Fruit fly (Drosophila melanogaster) whole organism, embryonic: ENCODE measurements around the gene BtbVII.

ENCODE experiments used
- ATbp ChIP-seq: fragments of 200-800 bp; sonication (Bioruptor generic); optimal IDR thresholded peaks from 2 replicates; lab custom pipeline; 2017; ENCODE audit warnings: missing biosample characterization, mild to moderate bottlenecking, missing genetic modification characterization, missing genetic modification reagents
- Ada2b ChIP-seq: fragments of 200-800 bp; sonication (Bioruptor generic); IDR thresholded peaks from 2 replicates; pipeline ENCODE4 v1.3.6; 2022; ENCODE audit warnings: missing biosample characterization, missing genetic modification characterization
- Asciz ChIP-seq: fragments of 200-800 bp; sonication (Bioruptor generic); optimal IDR thresholded peaks from 2 replicates; lab custom pipeline; 2017; ENCODE audit warnings: missing biosample characterization, mild to moderate bottlenecking, missing genetic modification characterization, missing genetic modification reagents
- Bteb2 ChIP-seq: fragments of 200-800 bp; sonication (Bioruptor generic); optimal IDR thresholded peaks from 2 replicates; lab custom pipeline; 2016; ENCODE audit warnings: missing biosample characterization, missing genetic modification characterization
- CG10543 ChIP-seq: fragments of 200-800 bp; sonication (Bioruptor generic); optimal IDR thresholded peaks from 3 replicates; lab custom pipeline; 2017; ENCODE audit warnings: missing biosample characterization, mild to moderate bottlenecking, missing genetic modification characterization, moderate library complexity
- CG11398 ChIP-seq: fragments of 200-800 bp; sonication (Bioruptor generic); optimal IDR thresholded peaks from 2 replicates; lab custom pipeline; 2016; ENCODE audit warnings: missing biosample characterization, missing genetic modification characterization
- CG11456 ChIP-seq: fragments of 200-800 bp; sonication (Bioruptor generic); IDR thresholded peaks from 3 replicates; pipeline ENCODE4 v1.3.6; 2022; ENCODE audit warnings: missing biosample characterization, missing genetic modification characterization
- CG11504 ChIP-seq: fragments of 200-800 bp; sonication (Bioruptor generic); optimal IDR thresholded peaks from 3 replicates; lab custom pipeline; 2019; ENCODE audit warnings: missing biosample characterization, mild to moderate bottlenecking, missing genetic modification characterization, moderate library complexity
- CG11723 ChIP-seq: fragments of 200-800 bp; sonication (Bioruptor generic); optimal IDR thresholded peaks from 2 replicates; lab custom pipeline; 2017; ENCODE audit warnings: missing biosample characterization, mild to moderate bottlenecking, missing genetic modification characterization
- CG12155 ChIP-seq: fragments of 200-800 bp; sonication (Bioruptor generic); optimal IDR thresholded peaks from 3 replicates; lab custom pipeline; 2016; ENCODE audit warnings: missing biosample characterization, missing genetic modification characterization
- CG12236 ChIP-seq: fragments of 200-800 bp; sonication (Bioruptor generic); optimal IDR thresholded peaks from 2 replicates; lab custom pipeline; 2016; ENCODE audit warnings: missing biosample characterization, missing genetic modification characterization
- CG14014 ChIP-seq: fragments of 200-800 bp; sonication (Bioruptor generic); IDR thresholded peaks from 2 replicates; pipeline ENCODE4 v1.3.6; 2022; ENCODE audit warnings: missing biosample characterization, missing genetic modification characterization
- CG14050 ChIP-seq: fragments of 200-800 bp; sonication (Bioruptor generic); IDR thresholded peaks from 3 replicates; pipeline ENCODE4 v1.3.6; 2022; ENCODE audit warnings: missing biosample characterization, missing genetic modification characterization
- CG15601 ChIP-seq: fragments of 200-800 bp; sonication (Bioruptor generic); optimal IDR thresholded peaks from 3 replicates; lab custom pipeline; 2019; ENCODE audit warnings: missing biosample characterization, mild to moderate bottlenecking, missing genetic modification characterization, moderate library complexity
- CG2202 ChIP-seq: fragments of 200-800 bp; sonication (Bioruptor generic); optimal IDR thresholded peaks from 2 replicates; lab custom pipeline; 2018; ENCODE audit warnings: missing biosample characterization, mild to moderate bottlenecking, missing genetic modification characterization
- CG31388 ChIP-seq: fragments of 200-800 bp; sonication (Bioruptor generic); optimal IDR thresholded peaks from 2 replicates; lab custom pipeline; 2016; ENCODE audit warnings: missing biosample characterization, missing genetic modification characterization
- CG3847 ChIP-seq: fragments of 200-800 bp; sonication (Bioruptor generic); IDR thresholded peaks from 2 replicates; pipeline ENCODE4 v1.3.6; 2022; ENCODE audit warnings: missing biosample characterization, missing genetic modification characterization
- CG6813 ChIP-seq: fragments of 200-800 bp; sonication (Bioruptor generic); optimal IDR thresholded peaks from 2 replicates; lab custom pipeline; 2017; ENCODE audit warnings: missing biosample characterization, missing genetic modification characterization, mild to moderate bottlenecking, moderate library complexity, missing genetic modification reagents
- CG7271 ChIP-seq: fragments of 200-800 bp; sonication (Bioruptor generic); optimal IDR thresholded peaks from 2 replicates; lab custom pipeline; 2018; ENCODE audit warnings: missing biosample characterization, mild to moderate bottlenecking, missing genetic modification characterization, moderate library complexity
- CG7963 ChIP-seq: fragments of 200-800 bp; sonication (Bioruptor generic); IDR thresholded peaks from 3 replicates; pipeline ENCODE4 v1.3.6; 2022; ENCODE audit warnings: missing biosample characterization, missing genetic modification characterization; ENCODE audit not compliant: partially characterized antibody
- CG9437 ChIP-seq: fragments of 200-800 bp; sonication (Bioruptor generic); optimal IDR thresholded peaks from 2 replicates; lab custom pipeline; 2018; ENCODE audit warnings: missing biosample characterization, mild to moderate bottlenecking, missing genetic modification characterization
- Deaf1 ChIP-seq: fragments of 200-800 bp; optimal IDR thresholded peaks from 3 replicates; lab custom pipeline; 2019; ENCODE audit warnings: missing biosample characterization, mild to moderate bottlenecking, missing genetic modification characterization, moderate library complexity
- ERR ChIP-seq: fragments of 200-800 bp; sonication (Bioruptor generic); optimal IDR thresholded peaks from 2 replicates; lab custom pipeline; 2016; ENCODE audit warnings: missing biosample characterization, missing genetic modification characterization
- Eip74EF ChIP-seq, 2 experiments: fragments of 200-800 bp in 1 of 2; fragments of >200 bp in 1 of 2; sonication (Bioruptor generic) in 1 of 2; optimal IDR thresholded peaks; 2 replicates each; lab custom pipeline; 2017 to 2019; ENCODE audit warnings: missing biosample characterization in 2 of 2, missing genetic modification characterization in 2 of 2, mild to moderate bottlenecking in 1 of 2, moderate library complexity in 1 of 2
- GATAe ChIP-seq: fragments of 200-800 bp; sonication (Bioruptor generic); conservative IDR thresholded peaks from 2 replicates; pipeline ENCODE4 v1.3.6; 2022; ENCODE audit warnings: missing biosample characterization, missing genetic modification characterization
- Lpt ChIP-seq: fragments of >200 bp; optimal IDR thresholded peaks from 2 replicates; lab custom pipeline; 2018; ENCODE audit warnings: missing biosample characterization, missing genetic modification characterization
- NFAT ChIP-seq: fragments of 200-800 bp; sonication (Bioruptor generic); IDR thresholded peaks from 2 replicates; pipeline ENCODE4 v1.3.6; 2022; ENCODE audit warnings: missing biosample characterization, missing genetic modification characterization
- Nf-YB ChIP-seq: fragments of 200-800 bp; sonication (Bioruptor generic); optimal IDR thresholded peaks from 3 replicates; lab custom pipeline; 2019; ENCODE audit warnings: missing biosample characterization, mild to moderate bottlenecking, missing genetic modification characterization, moderate library complexity
- NfI ChIP-seq: fragments of 200-800 bp; sonication (Bioruptor generic); optimal IDR thresholded peaks from 3 replicates; lab custom pipeline; 2018; ENCODE audit warnings: missing biosample characterization, mild to moderate bottlenecking, missing genetic modification characterization, moderate library complexity
- TFAM ChIP-seq: fragments of 200-800 bp; sonication (Bioruptor generic); optimal IDR thresholded peaks from 2 replicates; lab custom pipeline; 2017; ENCODE audit warnings: missing biosample characterization, missing genetic modification characterization, inconsistent platforms
- Xrp1 ChIP-seq: fragments of 200-800 bp; sonication (Bioruptor generic); IDR thresholded peaks from 2 replicates; pipeline ENCODE4 v1.3.6; 2022; ENCODE audit warnings: missing biosample characterization, missing genetic modification characterization
- al ChIP-seq: fragments of 200-800 bp; sonication (Bioruptor generic); IDR thresholded peaks from 2 replicates; pipeline ENCODE4 v1.3.6; 2022; ENCODE audit warnings: missing biosample characterization, missing genetic modification characterization
- ara ChIP-seq: fragments of 200-800 bp; sonication (Bioruptor generic); IDR thresholded peaks from 2 replicates; pipeline ENCODE4 v1.3.6; 2022; ENCODE audit warnings: missing biosample characterization, missing genetic modification characterization
- az2 ChIP-seq: fragments of 200-800 bp; sonication (Bioruptor generic); optimal IDR thresholded peaks from 3 replicates; lab custom pipeline; 2016; ENCODE audit warnings: missing biosample characterization, missing genetic modification characterization
- bbx ChIP-seq: fragments of 200-800 bp; sonication (Bioruptor generic); IDR thresholded peaks from 2 replicates; pipeline ENCODE4 v1.3.6; 2022; ENCODE audit warnings: missing biosample characterization, missing genetic modification characterization; ENCODE audit not compliant: partially characterized antibody
- ems ChIP-seq: fragments of 200-800 bp; sonication (Bioruptor generic); optimal IDR thresholded peaks from 3 replicates; lab custom pipeline; 2016; ENCODE audit warnings: missing biosample characterization, missing genetic modification characterization
- exex ChIP-seq: fragments of 200-800 bp; sonication (Bioruptor generic); optimal IDR thresholded peaks from 4 replicates; lab custom pipeline; 2018; ENCODE audit warnings: missing biosample characterization, mild to moderate bottlenecking, missing genetic modification characterization, moderate library complexity
- gcm ChIP-seq: fragments of 200-800 bp; sonication (Bioruptor generic); optimal IDR thresholded peaks from 2 replicates; lab custom pipeline; 2019; ENCODE audit warnings: missing biosample characterization, mild to moderate bottlenecking, missing genetic modification characterization, moderate library complexity
- gem ChIP-seq: fragments of 200-800 bp; sonication (Bioruptor generic); optimal IDR thresholded peaks from 2 replicates; lab custom pipeline; 2019; ENCODE audit warnings: missing biosample characterization, mild to moderate bottlenecking, missing genetic modification characterization, moderate library complexity
- gsb-n ChIP-seq: fragments of 200-800 bp; sonication (Bioruptor generic); optimal IDR thresholded peaks from 3 replicates; lab custom pipeline; 2018; ENCODE audit warnings: missing biosample characterization, mild to moderate bottlenecking, missing genetic modification characterization
- gt ChIP-seq: fragments of 200-800 bp; sonication (Bioruptor generic); IDR thresholded peaks from 2 replicates; pipeline ENCODE4 v1.3.6; 2022; ENCODE audit warnings: missing biosample characterization, missing genetic modification characterization
- rib ChIP-seq: fragments of 200-800 bp; sonication (Bioruptor generic); IDR thresholded peaks from 2 replicates; pipeline ENCODE4 v1.3.6; 2022; ENCODE audit warnings: missing biosample characterization, missing genetic modification characterization
- schlank ChIP-seq: fragments of 200-800 bp; sonication (Bioruptor generic); optimal IDR thresholded peaks from 2 replicates; lab custom pipeline; 2018; ENCODE audit warnings: missing biosample characterization, mild to moderate bottlenecking, missing genetic modification characterization
- sd ChIP-seq: fragments of 200-800 bp; sonication (Bioruptor generic); optimal IDR thresholded peaks from 3 replicates; lab custom pipeline; 2018; ENCODE audit warnings: missing biosample characterization, mild to moderate bottlenecking, missing genetic modification characterization, moderate library complexity
- sens ChIP-seq: fragments of 200-800 bp; sonication (Bioruptor generic); peaks from one replicate; lab custom pipeline; 2016; ENCODE audit warnings: missing biosample characterization, missing genetic modification characterization
- sob ChIP-seq: fragments of 200-800 bp; sonication (Bioruptor generic); IDR thresholded peaks from 2 replicates; pipeline ENCODE4 v1.3.6; 2022; ENCODE audit warnings: missing biosample characterization, missing genetic modification characterization
- ssp ChIP-seq: fragments of 200-800 bp; sonication (Bioruptor generic); IDR thresholded peaks from 2 replicates; pipeline ENCODE4 v1.3.6; 2022; ENCODE audit warnings: missing biosample characterization, missing genetic modification characterization
- tin ChIP-seq: fragments of 200-800 bp; sonication (Bioruptor generic); optimal IDR thresholded peaks from 3 replicates; lab custom pipeline; 2016; ENCODE audit warnings: missing biosample characterization, missing genetic modification characterization
- wdn ChIP-seq: fragments of 200-800 bp; sonication (Bioruptor generic); IDR thresholded peaks from 2 replicates; pipeline ENCODE4 v1.3.6; 2022; ENCODE audit warnings: missing biosample characterization, missing genetic modification characterization
- wor ChIP-seq: fragments of 200-800 bp; sonication (Bioruptor generic); IDR thresholded peaks from 2 replicates; pipeline ENCODE4 v1.3.6; 2022; ENCODE audit warnings: missing biosample characterization, missing genetic modification characterization

BtbVII gene

DNA sequence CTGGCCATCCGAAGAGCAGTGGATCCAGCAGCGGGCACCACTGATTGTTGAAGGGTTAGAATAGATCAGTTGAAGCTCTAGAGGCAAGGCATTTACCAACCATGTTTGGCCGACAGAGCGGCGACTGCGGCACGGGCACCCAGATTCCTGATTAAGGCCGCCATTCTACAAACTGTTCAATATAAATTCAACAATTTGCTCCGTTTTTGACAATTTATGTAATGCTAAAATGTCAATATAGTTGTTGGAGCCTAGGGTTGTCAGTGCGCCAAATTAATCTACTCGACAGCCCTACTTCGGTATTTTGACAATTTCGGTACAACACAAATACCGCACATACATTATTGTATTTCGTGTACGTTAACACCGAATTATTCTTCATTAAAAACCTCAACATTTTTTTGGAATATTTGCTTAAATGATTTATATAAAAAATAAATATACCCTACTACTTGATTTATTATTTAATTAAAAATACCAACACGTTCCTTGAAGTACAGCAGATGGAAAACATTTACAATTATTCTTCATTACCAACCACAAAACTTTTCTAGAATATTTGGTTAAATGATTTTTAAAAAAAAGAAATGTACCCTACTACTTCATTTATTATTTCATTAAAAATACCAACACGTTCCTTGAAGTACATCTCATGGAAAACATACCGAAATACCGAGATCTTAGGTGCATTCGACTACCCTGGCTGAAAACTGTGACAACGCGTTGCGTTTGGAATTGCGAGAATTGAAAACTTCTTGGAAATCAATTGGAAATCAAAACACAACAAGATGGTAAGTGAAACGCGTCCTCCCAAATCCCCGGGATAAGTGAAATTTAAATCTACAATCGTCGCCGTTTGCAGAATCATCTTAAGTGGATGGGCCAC, 11.1 kb downstream of the BtbVII start, which contains the start of the genes ND-30 and CG15812 (continued):
- TF ChIP-seq wdn (no peak), CG3847 (GFP tag; lab: Robert Waterston, UW) (0 out of 2 replicates have a peak, but pooled peaks have one; percentile 5), gt (GFP tag; lab: Robert Waterston, UW) (no peak), CG6813 (GFP tag; lab: Kevin White, UChicago) (no peak), CG12236 (GFP tag; lab: Kevin White, UChicago) (no peak), Xrp1 (GFP tag; lab: Robert Waterston, UW) (no peak; the same call in 1 of the 2 replicates), CG12155 (GFP tag; lab: Kevin White, UChicago) (no peak), CG31388 (GFP tag; lab: Kevin White, UChicago) (no peak), al (no peak), tin (no peak), sd (tag; lab: Kevin White, UChicago) (no peak), NFAT (no peak), Lpt (no peak), Deaf1 (tag; lab: Kevin White, UChicago) (no peak), CG15601 (tag; lab: Kevin White, UChicago) (no peak), Bteb2 (GFP tag; lab: Kevin White, UChicago) (no peak), ems (GFP tag; lab: Kevin White, UChicago) (no peak), CG2202 (tag; lab: Kevin White, UChicago) (no peak), CG11504 (tag; lab: Kevin White, UChicago) (no peak), exex (tag; lab: Kevin White, UChicago) (no peak), bbx (GFP tag; lab: Robert Waterston, UW) (no peak), GATAe (no peak), Ada2b (GFP tag; lab: Robert Waterston, UW) (no peak), schlank (tag; lab: Kevin White, UChicago) (no peak), ATbp (GFP tag; lab: Kevin White, UChicago) (no peak), CG14014 (GFP tag; lab: Robert Waterston, UW) (no peak), CG11723 (GFP tag; lab: Kevin White, UChicago) (no peak), CG10543 (no peak), Eip74EF (GFP tag; optimal IDR thresholded peaks at IDR 0.05; lab: Kevin White, UChicago) (no peak), az2 (GFP tag; lab: Kevin White, UChicago) (peak; percentile 25), sens (GFP tag; lab: Kevin White, UChicago) (peak; percentile 87), CG11398 (GFP tag; lab: Kevin White, UChicago) (no peak), wor (no peak), ERR (GFP tag; lab: Kevin White, UChicago) (no peak), sob (no peak), gem (tag; lab: Kevin White, UChicago) (no peak), ara (GFP tag; lab: Robert Waterston, UW) (no peak), CG9437 (GFP tag; lab: Kevin White, UChicago) (peak; percentile 34), NfI (GFP tag; lab: Kevin White, UChicago) (no peak), CG7963 (GFP tag; lab: Robert Waterston, UW) (no peak), CG14050 (no peak), ssp (GFP tag; lab: Robert Waterston, UW) (no peak), CG11456 (GFP tag; lab: Robert Waterston, UW) (no peak), TFAM (GFP tag; lab: Kevin White, UChicago) (no peak), gcm (GFP tag; lab: Kevin White, UChicago) (no peak), gsb-n (tag; lab: Kevin White, UChicago) (no peak), CG7271 (tag; lab: Kevin White, UChicago) (no peak), Asciz (GFP tag; lab: Kevin White, UChicago) (no peak), Nf-YB (no peak), rib (GFP tag; lab: Robert Waterston, UW) (no peak)
